Fruit fly (Drosophila melanogaster): Measurements from ENCODE around the gene Pfdn1.

Gene Pfdn1

DNA sequence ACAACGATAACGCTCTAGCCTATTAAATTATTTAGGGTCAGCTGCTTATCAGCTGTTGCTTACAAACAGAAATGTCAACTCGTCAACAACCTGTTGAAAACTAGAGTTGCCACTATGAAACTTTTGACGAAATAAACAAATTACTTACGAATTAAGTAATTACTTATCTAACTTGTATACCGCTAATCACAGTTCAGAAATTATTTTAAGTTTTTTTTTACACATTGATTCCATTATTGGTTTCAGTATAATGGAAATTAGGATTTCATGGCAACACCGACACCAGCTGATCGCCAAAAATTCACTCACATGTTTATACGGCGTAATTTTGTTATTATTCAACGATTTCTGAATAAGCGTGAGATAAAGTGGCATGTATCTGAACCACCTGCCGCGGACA is 31.0 kb upstream of the Pfdn1 start, which contains the start of the genes CG9117 and CG31643:
CG9117 (minus strand) TSS at position 73 of the 400 bp plus-strand sequence.
CG31643 (plus strand) TSS at position 288 of the 400 bp plus-strand sequence.
- TF ChIP-seq CG8159 (tag; optimal IDR thresholded peaks at IDR 0.05) = no peak
- no peak for TF ChIP-seq D1 (tag; optimal IDR thresholded peaks at IDR 0.05)
- TF ChIP-seq CG15710 (tag; optimal IDR thresholded peaks at IDR 0.05) = peak; percentile 68
- TF ChIP-seq CG9948 (tag; optimal IDR thresholded peaks at IDR 0.05) = peak; percentile 24
- peak; percentile 8 for TF ChIP-seq Snoo (tag; optimal IDR thresholded peaks at IDR 0.05)
- no peak for TF ChIP-seq gl (tag; optimal IDR thresholded peaks at IDR 0.05)
- TF ChIP-seq Ets98B (GFP tag; IDR thresholded peaks at IDR 0.05) = peak; percentile 41
- TF ChIP-seq EcR (GFP tag; optimal IDR thresholded peaks at IDR 0.05) = no peak
- TF ChIP-seq CG14655 (GFP tag; optimal IDR thresholded peaks at IDR 0.05) = no peak
- peak; percentile 39 for TF ChIP-seq CG17806 (tag; optimal IDR thresholded peaks at IDR 0.05)
- peak; percentile 78; the same call in 1 of the 2 replicates for TF ChIP-seq CG12605 (GFP tag; IDR thresholded peaks at IDR 0.05)
- TF ChIP-seq fd96Ca (GFP tag; IDR thresholded peaks at IDR 0.05) = no peak
- no peak for TF ChIP-seq Pif1A (GFP tag; optimal IDR thresholded peaks at IDR 0.05)

DNA sequence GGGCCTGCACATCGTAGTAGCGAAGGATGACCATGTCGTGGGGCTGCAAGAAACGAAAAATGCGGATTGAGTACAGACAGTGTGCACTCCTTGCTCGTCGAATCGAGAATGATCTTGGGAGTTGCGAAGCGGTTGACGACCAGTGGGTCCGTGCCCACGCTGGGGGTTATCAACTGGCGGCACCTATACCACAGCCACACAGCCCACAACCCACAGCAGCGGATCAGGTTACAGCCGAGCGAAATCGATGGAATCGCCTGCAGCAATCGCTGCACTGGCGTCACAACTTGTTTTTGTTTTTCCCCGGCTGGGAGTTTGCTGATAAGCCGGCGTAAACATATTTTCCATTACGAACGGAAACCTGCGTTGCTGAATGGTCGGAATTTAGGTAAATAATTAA is 23.4 kb upstream of the Pfdn1 start:
- TF ChIP-seq rn (GFP tag; IDR thresholded peaks at IDR 0.05) (no peak), CG32121 (GFP tag; IDR thresholded peaks at IDR 0.05) (no peak), Pif1B (GFP tag; optimal IDR thresholded peaks at IDR 0.05) (no peak), EcR (GFP tag; optimal IDR thresholded peaks at IDR 0.05) (no peak), CG13204 (GFP tag; optimal IDR thresholded peaks at IDR 0.05) (no peak), CG8301 (tag; optimal IDR thresholded peaks at IDR 0.05) (no peak)

DNA sequence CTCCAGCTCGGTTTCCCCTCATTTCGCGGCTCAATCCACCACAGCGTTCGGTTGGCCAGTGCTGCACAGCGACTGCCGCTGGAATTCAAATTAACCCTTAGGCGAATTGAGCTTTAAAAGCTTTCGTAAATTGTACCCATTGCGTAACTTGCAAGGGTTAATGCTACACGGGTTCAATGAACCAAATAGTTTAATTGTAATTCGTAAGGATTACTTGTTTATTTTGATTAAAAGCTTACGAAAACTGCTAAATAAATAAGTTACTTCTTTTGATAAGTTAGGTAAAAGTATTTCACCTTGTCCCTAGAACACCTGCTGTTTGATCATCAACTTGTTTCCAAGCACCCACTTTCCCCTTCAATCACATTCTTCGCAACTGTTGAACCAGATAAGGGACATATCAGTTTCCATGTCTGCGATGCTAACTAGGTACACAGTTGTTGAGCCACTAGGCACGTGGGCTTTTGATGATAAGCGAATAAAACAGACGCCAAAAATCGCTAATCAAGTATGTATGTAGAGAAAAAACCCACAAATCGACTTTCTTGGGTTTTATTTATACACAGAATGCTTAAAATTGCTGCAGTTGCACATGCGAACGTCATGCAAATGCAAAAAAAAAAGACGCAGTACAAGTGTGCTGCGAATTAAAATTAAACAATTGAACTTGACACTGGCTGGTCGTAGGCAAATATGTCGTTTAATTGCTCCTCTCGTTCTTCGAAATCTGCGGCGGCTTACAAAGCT is 22.7 kb upstream of the Pfdn1 start, which contains the start of gene Pfas:
Pfas (minus strand) TSS at position 79 of the 747 bp plus-strand sequence.
- peak; percentile 65 for TF ChIP-seq Ets98B (GFP tag; IDR thresholded peaks at IDR 0.05)
- no peak for TF ChIP-seq CG14655 (GFP tag; optimal IDR thresholded peaks at IDR 0.05)
- TF ChIP-seq D1 (tag; optimal IDR thresholded peaks at IDR 0.05) = no peak
- TF ChIP-seq Pif1B (GFP tag; optimal IDR thresholded peaks at IDR 0.05) = no peak
- TF ChIP-seq CG12605 (GFP tag; IDR thresholded peaks at IDR 0.05) = no peak
- TF ChIP-seq CG32121 (GFP tag; IDR thresholded peaks at IDR 0.05) = peak; percentile 61
- TF ChIP-seq CG15710 (tag; optimal IDR thresholded peaks at IDR 0.05) = peak; percentile 53
- TF ChIP-seq CG8159 (tag; optimal IDR thresholded peaks at IDR 0.05) = peak; percentile 50
- peak; percentile 50 for TF ChIP-seq CG8301 (tag; optimal IDR thresholded peaks at IDR 0.05)
- TF ChIP-seq Snoo (tag; optimal IDR thresholded peaks at IDR 0.05) = peak; percentile 46
- no peak for TF ChIP-seq rn (GFP tag; IDR thresholded peaks at IDR 0.05)
- peak; percentile 60; the same call in 1 of the 3 replicates for TF ChIP-seq CG4496 (GFP tag; IDR thresholded peaks at IDR 0.05)
- no peak for TF ChIP-seq Pif1A (GFP tag; optimal IDR thresholded peaks at IDR 0.05)
- peak; percentile 96 for TF ChIP-seq EcR (GFP tag; optimal IDR thresholded peaks at IDR 0.05)
- TF ChIP-seq fd96Ca (GFP tag; IDR thresholded peaks at IDR 0.05) = peak; percentile 68; the same call in 2 of the 3 replicates
- peak; percentile 35 for TF ChIP-seq CG9948 (tag; optimal IDR thresholded peaks at IDR 0.05)
- TF ChIP-seq gl (tag; optimal IDR thresholded peaks at IDR 0.05) = peak; percentile 3
- TF ChIP-seq CG10348 (GFP tag; IDR thresholded peaks at IDR 0.05) = no peak
- TF ChIP-seq CG34367 (tag; optimal IDR thresholded peaks at IDR 0.05) = peak; percentile 28
- TF ChIP-seq CG17806 (tag; optimal IDR thresholded peaks at IDR 0.05) = peak; percentile 51
- no peak for TF ChIP-seq CG13204 (GFP tag; optimal IDR thresholded peaks at IDR 0.05)

dm6 chr2L:6046865-6047264 is 22.0 kb upstream of the Pfdn1 start:
- TF ChIP-seq CG34367 (tag; optimal IDR thresholded peaks at IDR 0.05) (no peak), CG8159 (tag; optimal IDR thresholded peaks at IDR 0.05) (no peak), CG9948 (tag; optimal IDR thresholded peaks at IDR 0.05) (no peak), CG13204 (GFP tag; optimal IDR thresholded peaks at IDR 0.05) (no peak), Pif1B (GFP tag; optimal IDR thresholded peaks at IDR 0.05) (no peak), EcR (GFP tag; optimal IDR thresholded peaks at IDR 0.05) (no peak), CG14655 (GFP tag; optimal IDR thresholded peaks at IDR 0.05) (no peak), CG8301 (tag; optimal IDR thresholded peaks at IDR 0.05) (no peak), gl (tag; optimal IDR thresholded peaks at IDR 0.05) (no peak)

DNA sequence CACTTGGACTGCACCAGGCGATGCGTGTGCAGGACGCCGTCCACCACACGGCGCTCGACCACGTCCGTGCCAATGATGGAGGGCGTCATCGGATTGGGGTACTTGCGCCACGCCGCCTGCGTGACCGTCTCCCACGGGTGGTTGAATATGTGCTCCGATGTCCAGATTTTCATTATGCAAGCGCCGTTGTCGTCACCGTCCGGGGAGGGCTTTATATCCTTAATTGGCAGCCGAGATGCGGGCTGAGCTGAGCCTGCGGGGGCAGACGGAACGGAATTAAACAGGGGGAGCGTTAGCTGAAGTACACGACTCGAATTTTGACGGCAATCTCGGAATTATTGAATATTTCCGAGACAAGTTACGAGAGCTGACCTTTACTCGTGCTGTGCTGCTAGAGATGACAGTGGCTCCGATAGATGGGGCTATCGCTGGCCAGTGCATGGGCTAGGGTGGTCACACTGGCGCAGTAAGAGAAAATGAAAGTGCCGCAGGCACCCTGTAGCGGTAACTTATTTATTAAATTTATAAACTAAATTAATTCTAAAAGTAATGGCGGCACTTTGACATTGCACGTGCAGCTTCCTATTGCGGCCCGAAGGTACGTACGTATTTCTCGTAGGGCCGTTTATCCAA is 21.2 kb upstream of the Pfdn1 start, which contains the start of gene IPIP:
IPIP (plus strand) TSS at position 475 of the 633 bp plus-strand sequence.
- TF ChIP-seq CG10348 (GFP tag; IDR thresholded peaks at IDR 0.05) (no peak), CG12605 (GFP tag; IDR thresholded peaks at IDR 0.05) (no peak), EcR (GFP tag; optimal IDR thresholded peaks at IDR 0.05) (no peak), D1 (tag; optimal IDR thresholded peaks at IDR 0.05) (no peak), CG9948 (tag; optimal IDR thresholded peaks at IDR 0.05) (no peak), CG32121 (GFP tag; IDR thresholded peaks at IDR 0.05) (no peak), CG4496 (GFP tag; IDR thresholded peaks at IDR 0.05) (peak; percentile 50; the same call in 1 of the 3 replicates), CG15710 (tag; optimal IDR thresholded peaks at IDR 0.05) (peak; percentile 2), CG14655 (GFP tag; optimal IDR thresholded peaks at IDR 0.05) (no peak), CG34367 (tag; optimal IDR thresholded peaks at IDR 0.05) (no peak), CG13204 (GFP tag; optimal IDR thresholded peaks at IDR 0.05) (no peak), Pif1B (GFP tag; optimal IDR thresholded peaks at IDR 0.05) (peak; percentile 17), gl (tag; optimal IDR thresholded peaks at IDR 0.05) (no peak), CG8301 (tag; optimal IDR thresholded peaks at IDR 0.05) (no peak), CG17806 (tag; optimal IDR thresholded peaks at IDR 0.05) (no peak), Pif1A (GFP tag; optimal IDR thresholded peaks at IDR 0.05) (no peak), CG8159 (tag; optimal IDR thresholded peaks at IDR 0.05) (peak; percentile 7), Ets98B (GFP tag; IDR thresholded peaks at IDR 0.05) (peak; percentile 32; the same call in 1 of the 2 replicates), rn (GFP tag; IDR thresholded peaks at IDR 0.05) (no peak), Snoo (tag; optimal IDR thresholded peaks at IDR 0.05) (peak; percentile 24), fd96Ca (GFP tag; IDR thresholded peaks at IDR 0.05) (no peak)

All from whole organism, pupa.